Fruit fly (Drosophila melanogaster): ENCODE data around the gene BG642312.

BG642312 gene

DNA sequence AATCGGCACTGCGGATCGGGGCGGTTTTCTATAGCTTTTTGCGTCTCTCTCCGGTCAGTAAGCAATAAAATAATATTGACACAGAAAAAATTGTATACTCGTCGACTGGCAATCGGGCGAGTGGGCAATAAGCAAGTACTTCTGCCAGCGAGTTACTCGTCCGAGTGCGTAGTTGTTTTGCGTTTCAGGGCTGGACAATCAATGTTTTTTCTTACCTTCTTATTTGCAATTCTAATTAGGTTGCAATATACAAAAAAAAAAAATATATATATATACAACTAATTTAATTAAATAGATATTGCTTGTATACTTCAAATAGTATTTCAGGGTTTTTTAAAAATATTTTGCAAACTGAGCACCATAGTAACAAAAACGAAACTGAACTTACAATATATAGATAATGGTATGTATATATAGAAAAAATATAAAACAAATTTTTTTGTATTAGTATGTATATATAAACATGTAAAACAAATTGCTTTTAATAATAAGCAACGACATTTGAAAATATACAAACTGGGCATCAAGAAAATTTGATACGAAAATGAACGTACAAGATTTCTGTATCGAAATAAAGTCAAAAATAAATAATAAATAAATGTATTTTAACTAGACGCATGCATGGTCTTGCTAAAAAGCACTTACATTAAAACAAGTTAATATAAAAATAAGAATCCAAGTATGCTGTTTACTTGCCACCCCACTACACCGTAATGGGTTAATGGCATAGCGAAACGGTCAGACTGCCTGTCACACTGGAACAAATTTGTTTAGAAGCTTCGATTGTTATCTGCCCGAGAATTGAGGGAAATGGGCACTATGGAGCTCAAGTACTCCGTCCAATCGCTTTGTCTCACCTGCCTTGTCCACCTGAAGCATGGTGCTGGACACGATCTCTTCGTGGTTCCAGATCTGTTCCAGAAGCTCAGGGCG lies 43.9 kb downstream of the BG642312 start, which contains the start of the genes D19A and CG7386 (continued):
- TF ChIP-seq CG7928 (GFP tag; optimal IDR thresholded peaks at IDR 0.05) (peak; percentile 89), crol (GFP tag; IDR thresholded peaks at IDR 0.05) (no peak), Aef1 (GFP tag; IDR thresholded peaks at IDR 0.05) (peak; percentile 45), Oli (tag; optimal IDR thresholded peaks at IDR 0.05) (peak; percentile 11), CG10959 (GFP tag; IDR thresholded peaks at IDR 0.05) (peak; percentile 71), CG13296 (GFP tag; optimal IDR thresholded peaks at IDR 0.05) (peak; percentile 57), esg (GFP tag; conservative IDR thresholded peaks at IDR 0.05) (no peak; the same call in none of the 2 replicates), slp2 (GFP tag; optimal IDR thresholded peaks at IDR 0.05) (peak; percentile 49), CG6765 (GFP tag; optimal IDR thresholded peaks at IDR 0.05) (peak; percentile 3), jigr1 (GFP tag; IDR thresholded peaks at IDR 0.05) (no peak), CG5953 (GFP tag; IDR thresholded peaks at IDR 0.05) (0 out of 2 replicates have a peak, but pooled peaks have one; percentile 25), Sox102F (GFP tag; optimal IDR thresholded peaks at IDR 0.05) (peak; percentile 58), trem (tag; optimal IDR thresholded peaks at IDR 0.05) (peak; percentile 36), D19A (tag; optimal IDR thresholded peaks at IDR 0.05) (peak; percentile 80), en (GFP tag; optimal IDR thresholded peaks at IDR 0.05) (no peak), mld (GFP tag; IDR thresholded peaks at IDR 0.05; ENCODE audit: partially characterized antibody) (no peak), CG6813 (GFP tag; optimal IDR thresholded peaks at IDR 0.05) (no peak), CG10565 (GFP tag; optimal IDR thresholded peaks at IDR 0.05) (no peak), bab2 (GFP tag; optimal IDR thresholded peaks at IDR 0.05) (peak; percentile 43), CG1233 (GFP tag; optimal IDR thresholded peaks at IDR 0.05) (peak; percentile 41), Abd-B (GFP tag; optimal IDR thresholded peaks at IDR 0.05) (no peak), CG4404 (GFP tag; IDR thresholded peaks at IDR 0.05) (no peak), Gug (GFP tag; IDR thresholded peaks at IDR 0.05) (peak; percentile 75; the same call in 3 of the 4 replicates), Ptx1 (GFP tag; IDR thresholded peaks at IDR 0.05) (peak; percentile 67), Kr (GFP tag; optimal IDR thresholded peaks at IDR 0.05) (no peak), Ets65A (GFP tag) (peak; percentile 89), Med (GFP tag) (peak; percentile 94), sr (GFP tag; IDR thresholded peaks at IDR 0.05) (0 out of 3 replicates have a peak, but pooled peaks have one; percentile 8), CG17912 (GFP tag; optimal IDR thresholded peaks at IDR 0.05) (no peak), lab (GFP tag; optimal IDR thresholded peaks at IDR 0.05) (peak; percentile 59), CG17612 (GFP tag; IDR thresholded peaks at IDR 0.05) (no peak), zen2 (GFP tag; IDR thresholded peaks at IDR 0.05; ENCODE audit: partially characterized antibody) (no peak), caup (GFP tag; optimal IDR thresholded peaks at IDR 0.05; ENCODE audit: severe bottlenecking) (peak; percentile 49), HLH54F (GFP tag; optimal IDR thresholded peaks at IDR 0.05) (peak; percentile 79), CG7357 (GFP tag; IDR thresholded peaks at IDR 0.05) (no peak), ara (GFP tag; IDR thresholded peaks at IDR 0.05) (peak; percentile 33; the same call in 1 of the 2 replicates), bbx (GFP tag; IDR thresholded peaks at IDR 0.05; ENCODE audit: partially characterized antibody) (0 out of 2 replicates have a peak, but pooled peaks have one; percentile 36), Fer2 (tag; optimal IDR thresholded peaks at IDR 0.05) (peak; percentile 11), CG12942 (GFP tag; optimal IDR thresholded peaks at IDR 0.05) (no peak), Hr39 (optimal IDR thresholded peaks at IDR 0.05) (no peak), z (GFP tag; IDR thresholded peaks at IDR 0.05) (no peak), CG18262 (tag; optimal IDR thresholded peaks at IDR 0.05) (peak; percentile 62), ken (GFP tag; IDR thresholded peaks at IDR 0.05) (peak; percentile 59; the same call in 1 of the 3 replicates), Sin3A (optimal IDR thresholded peaks at IDR 0.05) (no peak), CG15269 (tag; optimal IDR thresholded peaks at IDR 0.05) (peak; percentile 65), emc (GFP tag; optimal IDR thresholded peaks at IDR 0.05) (peak; percentile 19), CG15514 (GFP tag; optimal IDR thresholded peaks at IDR 0.05) (peak; percentile 76), CG34422 (GFP tag; IDR thresholded peaks at IDR 0.05) (peak; percentile 52), CG16863 (GFP tag; optimal IDR thresholded peaks at IDR 0.05) (peak; percentile 32)
